Worm (Caenorhabditis elegans) whole organism, young adult: ENCODE data around the gene nep-4.

Source experiments
- B0019.2 ChIP-seq: fragments of 200-800 bp; sonication (Bioruptor generic); conservative IDR thresholded peaks from 2 replicates; pipeline ENCODE4 v1.3.6; 2022; ENCODE audit warnings: missing genetic modification reagents, missing genetic modification characterization, missing compliant biosample characterization
- C06A6.2 ChIP-seq: fragments of 200-800 bp; sonication (Bioruptor generic); conservative IDR thresholded peaks from 2 replicates; pipeline ENCODE4 v1.3.6; 2022; ENCODE audit warnings: missing genetic modification characterization, missing compliant biosample characterization
- C17E4.6 ChIP-seq: fragments of 200-800 bp; sonication (Bioruptor generic); IDR thresholded peaks from 2 replicates; pipeline ENCODE4 v1.3.6; 2022; ENCODE audit warnings: missing genetic modification reagents, missing genetic modification characterization, missing compliant biosample characterization
- D2030.7 ChIP-seq: fragments of 200-800 bp; sonication (Bioruptor generic); IDR thresholded peaks from 2 replicates; pipeline ENCODE4 v1.3.6; 2022; ENCODE audit warnings: missing genetic modification reagents, missing genetic modification characterization, missing compliant biosample characterization
- F52B5.7 ChIP-seq: sonication (generic microtip); optimal IDR thresholded peaks from 2 replicates; lab custom pipeline; 2016; ENCODE audit warnings: mild to moderate bottlenecking, missing genetic modification characterization, missing compliant biosample characterization
- F55B11.4 ChIP-seq: sonication (generic microtip); optimal IDR thresholded peaks from 2 replicates; lab custom pipeline; 2016; ENCODE audit warnings: missing compliant biosample characterization, missing genetic modification characterization, borderline replicate concordance; ENCODE audit not compliant: insufficient read depth
- F57C9.4 ChIP-seq: sonication (generic microtip); optimal IDR thresholded peaks from 2 replicates; lab custom pipeline; 2017; ENCODE audit warnings: mild to moderate bottlenecking, missing genetic modification characterization, missing compliant biosample characterization
- ZK185.1 ChIP-seq: sonication (generic microtip); optimal IDR thresholded peaks from 2 replicates; lab custom pipeline; 2016; ENCODE audit warnings: mild to moderate bottlenecking, missing genetic modification characterization, missing compliant biosample characterization; ENCODE audit not compliant: poor library complexity, severe bottlenecking
- akir-1 ChIP-seq: fragments of 200-800 bp; sonication (Bioruptor generic); optimal IDR thresholded peaks from 2 replicates; lab custom pipeline; 2018; ENCODE audit warnings: mild to moderate bottlenecking, missing genetic modification characterization, moderate library complexity, missing compliant biosample characterization
- ama-1 ChIP-seq, 3 experiments: fragments of 150-350 bp in 1 of 3; sonication (generic microtip) in 2 of 3; optimal IDR thresholded peaks; 2 replicates each; lab custom pipeline; 2014 to 2018; ENCODE audit warnings: missing biosample characterization in 2 of 3, missing genetic modification characterization in 2 of 3, missing genetic modification reagents in 2 of 3
- athp-1 ChIP-seq: sonication (generic microtip); optimal IDR thresholded peaks from 2 replicates; lab custom pipeline; 2017; ENCODE audit warnings: mild to moderate bottlenecking, missing genetic modification characterization, missing compliant biosample characterization
- attf-3 ChIP-seq: fragments of 200-800 bp; sonication (Bioruptor generic); conservative IDR thresholded peaks from 2 replicates; pipeline ENCODE4 v1.3.6; 2022; ENCODE audit warnings: missing genetic modification reagents, missing genetic modification characterization, missing compliant biosample characterization
- cebp-2 ChIP-seq: fragments of 200-800 bp; sonication (Bioruptor generic); IDR thresholded peaks from 2 replicates; pipeline ENCODE4 v1.3.6; 2022; ENCODE audit warnings: missing genetic modification characterization, missing compliant biosample characterization
- ceh-40 ChIP-seq: fragments of 200-800 bp; sonication (Bioruptor generic); IDR thresholded peaks from 2 replicates; pipeline ENCODE4 v1.3.6; 2022; ENCODE audit warnings: missing genetic modification characterization, missing compliant biosample characterization
- ceh-91 ChIP-seq: fragments of 200-800 bp; sonication (Bioruptor generic); IDR thresholded peaks from 2 replicates; pipeline ENCODE4 v1.3.6; 2022; ENCODE audit warnings: missing genetic modification reagents, missing genetic modification characterization, missing compliant biosample characterization
- chd-7 ChIP-seq: sonication (generic microtip); optimal IDR thresholded peaks from 2 replicates; lab custom pipeline; 2016; ENCODE audit warnings: mild to moderate bottlenecking, missing genetic modification characterization, moderate library complexity, missing compliant biosample characterization
- dpff-1 ChIP-seq: sonication (generic microtip); optimal IDR thresholded peaks from 2 replicates; lab custom pipeline; 2017; ENCODE audit warnings: mild to moderate bottlenecking, missing genetic modification characterization, missing compliant biosample characterization
- egl-44 ChIP-seq: fragments of 200-800 bp; sonication (Bioruptor generic); IDR thresholded peaks from 2 replicates; pipeline ENCODE4 v1.3.6; 2022; ENCODE audit warnings: missing genetic modification reagents, missing genetic modification characterization, missing compliant biosample characterization
- ekl-4 ChIP-seq: fragments of 200-800 bp; sonication (Bioruptor generic); IDR thresholded peaks from 2 replicates; pipeline ENCODE4 v1.3.6; 2022; ENCODE audit warnings: missing genetic modification reagents, missing genetic modification characterization, missing compliant biosample characterization
- ets-4 ChIP-seq: fragments of 200-800 bp; sonication (Bioruptor generic); optimal IDR thresholded peaks from 2 replicates; lab custom pipeline; 2018; ENCODE audit warnings: mild to moderate bottlenecking, missing genetic modification characterization, missing compliant biosample characterization
- hlh-26 ChIP-seq: fragments of 200-800 bp; sonication (Bioruptor generic); conservative IDR thresholded peaks from 2 replicates; pipeline ENCODE4 v1.3.6; 2022; ENCODE audit warnings: missing genetic modification reagents, missing genetic modification characterization, missing compliant biosample characterization
- hmg-20 ChIP-seq: fragments of 200-800 bp; sonication (Bioruptor generic); IDR thresholded peaks from 2 replicates; pipeline ENCODE4 v1.3.6; 2022; ENCODE audit warnings: missing genetic modification reagents, missing genetic modification characterization, missing compliant biosample characterization
- hsf-1 ChIP-seq: fragments of 200-800 bp; sonication (Bioruptor generic); IDR thresholded peaks from 2 replicates; pipeline ENCODE4 v1.3.6; 2022; ENCODE audit warnings: missing genetic modification reagents, missing genetic modification characterization, missing compliant biosample characterization
- lag-1 ChIP-seq: fragments of 200-800 bp; sonication (Bioruptor generic); IDR thresholded peaks from 2 replicates; pipeline ENCODE4 v1.3.6; 2022; ENCODE audit warnings: missing genetic modification reagents, missing genetic modification characterization, missing compliant biosample characterization
- let-526 ChIP-seq: fragments of 200-800 bp; sonication (Bioruptor generic); IDR thresholded peaks from 2 replicates; pipeline ENCODE4 v1.3.6; 2022; ENCODE audit warnings: missing genetic modification reagents, missing genetic modification characterization, missing compliant biosample characterization
- lin-26 ChIP-seq: fragments of 200-800 bp; sonication (Bioruptor generic); IDR thresholded peaks from 2 replicates; pipeline ENCODE4 v1.3.6; 2022; ENCODE audit warnings: missing genetic modification reagents, missing genetic modification characterization, missing compliant biosample characterization
- lin-35 ChIP-seq, 3 experiments: fragments of 150-350 bp in 2 of 3; sonication (generic microtip) in 1 of 3; optimal IDR thresholded peaks; 2 replicates each; lab custom pipeline; 2014 to 2018; ENCODE audit warnings: missing biosample characterization in 3 of 3, missing genetic modification characterization in 3 of 3, missing genetic modification reagents in 3 of 3
- lin-40 ChIP-seq: sonication (generic microtip); optimal IDR thresholded peaks from 2 replicates; lab custom pipeline; 2016; ENCODE audit warnings: missing genetic modification characterization, mild to moderate bottlenecking, missing compliant biosample characterization, missing genotype, missing genetic modification reagents
- lir-1 ChIP-seq: fragments of 200-800 bp; sonication (Bioruptor generic); conservative IDR thresholded peaks from 2 replicates; pipeline ENCODE4 v1.3.6; 2022; ENCODE audit warnings: missing genetic modification reagents, missing genetic modification characterization, missing compliant biosample characterization
- lsl-1 ChIP-seq: fragments of 200-800 bp; sonication (Bioruptor generic); optimal IDR thresholded peaks from 2 replicates; lab custom pipeline; 2018; ENCODE audit warnings: mild to moderate bottlenecking, missing genetic modification characterization, moderate library complexity, missing compliant biosample characterization
- madf-3 ChIP-seq: fragments of 200-800 bp; sonication (Bioruptor generic); IDR thresholded peaks from 2 replicates; pipeline ENCODE4 v1.3.6; 2022; ENCODE audit warnings: missing genetic modification reagents, missing genetic modification characterization, missing compliant biosample characterization
- mxl-1 ChIP-seq: sonication (generic microtip); optimal IDR thresholded peaks from 2 replicates; lab custom pipeline; 2016; ENCODE audit warnings: missing genetic modification characterization, missing compliant biosample characterization
- nhr-120 ChIP-seq: fragments of 200-800 bp; sonication (Bioruptor generic); IDR thresholded peaks from 2 replicates; pipeline ENCODE4 v1.3.6; 2022; ENCODE audit warnings: missing genetic modification characterization, missing compliant biosample characterization
- pbrm-1 ChIP-seq: fragments of 200-800 bp; sonication (Bioruptor generic); IDR thresholded peaks from 2 replicates; pipeline ENCODE4 v1.3.6; 2022; ENCODE audit warnings: missing genetic modification reagents, missing genetic modification characterization, missing compliant biosample characterization
- pha-4 ChIP-seq: fragments of 150-350 bp; sonication (generic microtip); optimal IDR thresholded peaks from 2 replicates; lab custom pipeline; 2014; ENCODE audit warnings: missing biosample characterization, missing genetic modification reagents, missing genetic modification characterization
- rcor-1 ChIP-seq: fragments of 200-800 bp; sonication (Bioruptor generic); IDR thresholded peaks from 2 replicates; pipeline ENCODE4 v1.3.6; 2022; ENCODE audit warnings: missing genetic modification reagents, missing genetic modification characterization, missing compliant biosample characterization
- sea-2 ChIP-seq: fragments of 200-800 bp; sonication (Bioruptor generic); IDR thresholded peaks from 2 replicates; pipeline ENCODE4 v1.3.6; 2022; ENCODE audit warnings: missing genetic modification characterization, missing compliant biosample characterization
- snpc-1.1 ChIP-seq: sonication (generic microtip); optimal IDR thresholded peaks from 2 replicates; lab custom pipeline; 2017; ENCODE audit warnings: missing genetic modification characterization, mild to moderate bottlenecking, missing compliant biosample characterization, antibody characterized with exemption, moderate library complexity, missing genotype, missing genetic modification reagents; ENCODE audit not compliant: insufficient read depth
- snpc-1.3 ChIP-seq: sonication (generic microtip); optimal IDR thresholded peaks from 2 replicates; lab custom pipeline; 2017; ENCODE audit warnings: missing genetic modification characterization, mild to moderate bottlenecking, missing compliant biosample characterization, antibody characterized with exemption, moderate library complexity, missing genotype, missing genetic modification reagents; ENCODE audit not compliant: insufficient read depth
- snpc-4 ChIP-seq, 5 experiments: fragments of 150-350 bp in 1 of 5; sonication (generic microtip) in 4 of 5; optimal IDR thresholded peaks; 2 replicates each; lab custom pipeline; 2014 to 2018; ENCODE audit warnings: missing genetic modification characterization in 5 of 5, missing biosample characterization in 3 of 5, antibody characterized with exemption in 2 of 5, mild to moderate bottlenecking in 2 of 5, missing compliant biosample characterization in 2 of 5, missing genotype in 2 of 5, moderate library complexity in 2 of 5, missing genetic modification reagents in 1 of 5
- sptf-2 ChIP-seq: fragments of 200-800 bp; sonication (Bioruptor generic); optimal IDR thresholded peaks from 2 replicates; lab custom pipeline; 2018; ENCODE audit warnings: mild to moderate bottlenecking, missing genetic modification characterization, missing compliant biosample characterization
- tbp1 ChIP-seq: fragments of 200-800 bp; sonication (Bioruptor generic); optimal IDR thresholded peaks from 2 replicates; lab custom pipeline; 2018; ENCODE audit warnings: mild to moderate bottlenecking, missing genetic modification characterization, missing compliant biosample characterization
- tlf-1 ChIP-seq: fragments of 200-800 bp; sonication (Bioruptor generic); optimal IDR thresholded peaks from 2 replicates; lab custom pipeline; 2018; ENCODE audit warnings: mild to moderate bottlenecking, missing genetic modification characterization, missing compliant biosample characterization
- zfh-2 ChIP-seq: fragments of 200-800 bp; sonication (Bioruptor generic); conservative IDR thresholded peaks from 2 replicates; pipeline ENCODE4 v1.3.6; 2022; ENCODE audit warnings: missing genetic modification reagents, missing genetic modification characterization, missing compliant biosample characterization
- zim-3 ChIP-seq: sonication (generic microtip); optimal IDR thresholded peaks from 2 replicates; lab custom pipeline; 2017; ENCODE audit warnings: mild to moderate bottlenecking, missing genetic modification characterization, moderate library complexity, missing compliant biosample characterization
- ztf-28 ChIP-seq: fragments of 200-800 bp; sonication (Bioruptor generic); IDR thresholded peaks from 2 replicates; pipeline ENCODE4 v1.3.6; 2022; ENCODE audit warnings: missing genetic modification reagents, missing genetic modification characterization, missing compliant biosample characterization
- ztf-6 ChIP-seq: fragments of 200-800 bp; sonication (Bioruptor generic); IDR thresholded peaks from 2 replicates; pipeline ENCODE4 v1.3.6; 2022; ENCODE audit warnings: missing genetic modification reagents, missing genetic modification characterization, missing compliant biosample characterization

Gene nep-4

ce11 chrX:6867707-6868106, 4.5 kb upstream of the nep-4 start (continued):
- TF ChIP-seq lag-1 (GFP tag; lab: Robert Waterston, UW) (no peak), ceh-40 (GFP tag; lab: Robert Waterston, UW) (peak; percentile 80), hlh-26 (GFP tag; lab: Robert Waterston, UW) (no peak), zfh-2 (no peak), ZK185.1 (peak; percentile 65), lsl-1 (GFP tag; lab: Kevin White, UChicago) (peak; percentile 39), ama-1 (optimal IDR thresholded peaks at IDR 0.05; lab: Kevin White, UChicago) (no peak), ama-1 (GFP tag; optimal IDR thresholded peaks at IDR 0.05; lab: Kevin White, UChicago) (peak in 1 of 2 experiments; percentile 94), attf-3 (GFP tag; lab: Robert Waterston, UW) (no peak), egl-44 (GFP tag; lab: Robert Waterston, UW) (peak; percentile 93), F52B5.7 (tag; lab: Kevin White, UChicago) (peak; percentile 84), ceh-91 (no peak), lir-1 (no peak), lin-40 (peak; percentile 57), zim-3 (tag; lab: Kevin White, UChicago) (peak; percentile 91), C17E4.6 (peak; percentile 74), ekl-4 (GFP tag; lab: Robert Waterston, UW) (peak; percentile 77), tbp1 (peak; percentile 94), tlf-1 (peak; percentile 54), lin-35 (GFP tag; optimal IDR thresholded peaks at IDR 0.05; lab: Kevin White, UChicago) (peak in 1 of 3 experiments; percentile 76), pbrm-1 (GFP tag; lab: Robert Waterston, UW) (peak; percentile 83), ztf-6 (no peak), sptf-2 (GFP tag; lab: Kevin White, UChicago) (peak; percentile 89), snpc-1.1 (peak; percentile 44), akir-1 (GFP tag; lab: Kevin White, UChicago) (no peak), snpc-4 (GFP tag; optimal IDR thresholded peaks at IDR 0.05; lab: Kevin White, UChicago) (peak; percentile 82), snpc-4 (tag; optimal IDR thresholded peaks at IDR 0.05; lab: Kevin White, UChicago) (peak in 3 of 4 experiments; percentile 57 to 80 (median 75)), sea-2 (GFP tag; lab: Robert Waterston, UW) (no peak), hsf-1 (peak; percentile 56; the same call in 1 of the 2 replicates), let-526 (GFP tag; lab: Robert Waterston, UW) (0 out of 2 replicates have a peak, but pooled peaks have one; percentile 31), madf-3 (GFP tag; lab: Robert Waterston, UW) (peak; percentile 75; the same call in 1 of the 2 replicates), lin-26 (GFP tag; lab: Robert Waterston, UW) (peak; percentile 96), C06A6.2 (GFP tag; lab: Robert Waterston, UW) (no peak; the same call in 1 of the 2 replicates), F55B11.4 (tag; lab: Kevin White, UChicago) (peak; percentile 30), pha-4 (tag; lab: Kevin White, UChicago) (no peak), athp-1 (tag; lab: Kevin White, UChicago) (peak; percentile 44), B0019.2 (GFP tag; lab: Robert Waterston, UW) (no peak), hmg-20 (GFP tag; lab: Robert Waterston, UW) (peak; percentile 84), dpff-1 (tag; lab: Kevin White, UChicago) (no peak), mxl-1 (tag; lab: Kevin White, UChicago) (peak; percentile 88), F57C9.4 (tag; lab: Kevin White, UChicago) (peak; percentile 33), rcor-1 (peak; percentile 85), chd-7 (tag; lab: Kevin White, UChicago) (peak; percentile 84), ets-4 (GFP tag; lab: Kevin White, UChicago) (peak; percentile 61), ztf-28 (GFP tag; lab: Robert Waterston, UW) (0 out of 2 replicates have a peak, but pooled peaks have one; percentile 44), D2030.7 (GFP tag; lab: Robert Waterston, UW) (peak; percentile 88), cebp-2 (peak; percentile 93), nhr-120 (peak; percentile 90; the same call in 1 of the 2 replicates), snpc-1.3 (peak; percentile 86)
